Fruit fly (Drosophila melanogaster) whole organism, embryonic: ENCODE measurements around the gene CG43618.

Experiments
- CG10543 ChIP-seq: fragments of 200-800 bp; sonication (Bioruptor generic); optimal IDR thresholded peaks from 3 replicates; lab custom pipeline; 2017; ENCODE audit warnings: missing biosample characterization, mild to moderate bottlenecking, missing genetic modification characterization, moderate library complexity
- CG11456 ChIP-seq: fragments of 200-800 bp; sonication (Bioruptor generic); IDR thresholded peaks from 3 replicates; pipeline ENCODE4 v1.3.6; 2022; ENCODE audit warnings: missing biosample characterization, missing genetic modification characterization
- CG12219 ChIP-seq: fragments of 200-800 bp; sonication (Bioruptor generic); optimal IDR thresholded peaks from 3 replicates; lab custom pipeline; 2018; ENCODE audit warnings: missing biosample characterization, mild to moderate bottlenecking, missing genetic modification characterization
- CG12391 ChIP-seq: fragments of 200-800 bp; sonication (Bioruptor generic); optimal IDR thresholded peaks from 3 replicates; lab custom pipeline; 2018; ENCODE audit warnings: missing biosample characterization, mild to moderate bottlenecking, missing genetic modification characterization, moderate library complexity
- CG12659 ChIP-seq: fragments of 200-800 bp; sonication (Bioruptor generic); optimal IDR thresholded peaks from 3 replicates; lab custom pipeline; 2017; ENCODE audit warnings: mild to moderate bottlenecking, missing biosample characterization, missing genetic modification reagents, missing genetic modification characterization
- CG14710 ChIP-seq: fragments of 200-800 bp; sonication (Bioruptor generic); optimal IDR thresholded peaks from 3 replicates; lab custom pipeline; 2019; ENCODE audit warnings: missing biosample characterization, mild to moderate bottlenecking, missing genetic modification characterization, moderate library complexity
- CG15514 ChIP-seq: fragments of 200-800 bp; sonication (Bioruptor generic); optimal IDR thresholded peaks from 3 replicates; lab custom pipeline; 2017; ENCODE audit warnings: missing biosample characterization, missing genetic modification characterization, mild to moderate bottlenecking, moderate library complexity, missing genetic modification reagents
- CG1603 ChIP-seq: fragments of 200-800 bp; sonication (Bioruptor generic); optimal IDR thresholded peaks from 2 replicates; lab custom pipeline; 2019; ENCODE audit warnings: missing biosample characterization, mild to moderate bottlenecking, missing genetic modification characterization, moderate library complexity
- CG17359 ChIP-seq: fragments of 200-800 bp; sonication (Bioruptor generic); optimal IDR thresholded peaks from 3 replicates; lab custom pipeline; 2018; ENCODE audit warnings: missing biosample characterization, mild to moderate bottlenecking, missing genetic modification characterization, moderate library complexity
- CG2202 ChIP-seq: fragments of 200-800 bp; sonication (Bioruptor generic); optimal IDR thresholded peaks from 2 replicates; lab custom pipeline; 2018; ENCODE audit warnings: missing biosample characterization, mild to moderate bottlenecking, missing genetic modification characterization
- CG2875 ChIP-seq: fragments of 200-800 bp; sonication (Bioruptor generic); optimal IDR thresholded peaks from 2 replicates; lab custom pipeline; 2017; ENCODE audit warnings: missing biosample characterization, mild to moderate bottlenecking, missing genetic modification characterization, missing genetic modification reagents
- CG30020 ChIP-seq: fragments of 200-800 bp; optimal IDR thresholded peaks from 2 replicates; lab custom pipeline; 2019; ENCODE audit warnings: missing biosample characterization, mild to moderate bottlenecking, missing genetic modification characterization, moderate library complexity
- CG5245 ChIP-seq: fragments of 200-800 bp; sonication (Bioruptor generic); optimal IDR thresholded peaks from 3 replicates; lab custom pipeline; 2016; ENCODE audit warnings: missing biosample characterization, missing genetic modification characterization
- CG7271 ChIP-seq: fragments of 200-800 bp; sonication (Bioruptor generic); optimal IDR thresholded peaks from 2 replicates; lab custom pipeline; 2018; ENCODE audit warnings: missing biosample characterization, mild to moderate bottlenecking, missing genetic modification characterization, moderate library complexity
- CG7786 ChIP-seq: fragments of 200-800 bp; sonication (Bioruptor generic); optimal IDR thresholded peaks from 2 replicates; lab custom pipeline; 2016; ENCODE audit warnings: missing biosample characterization, missing genetic modification characterization
- CG9215 ChIP-seq: fragments of 200-800 bp; sonication (Bioruptor generic); IDR thresholded peaks from 2 replicates; pipeline ENCODE4 v1.3.6; 2022; ENCODE audit warnings: missing biosample characterization, missing genetic modification characterization
- CG9817 ChIP-seq: fragments of 200-800 bp; sonication (Bioruptor generic); optimal IDR thresholded peaks from 2 replicates; lab custom pipeline; 2018; ENCODE audit warnings: missing biosample characterization, mild to moderate bottlenecking, missing genetic modification characterization, moderate library complexity
- CTCF ChIP-seq: fragments of 200-800 bp; sonication (Bioruptor generic); optimal IDR thresholded peaks from 2 replicates; lab custom pipeline; 2017; ENCODE audit warnings: missing biosample characterization, mild to moderate bottlenecking, missing genetic modification characterization, moderate library complexity
- D19A ChIP-seq: fragments of 200-800 bp; optimal IDR thresholded peaks from 3 replicates; lab custom pipeline; 2019; ENCODE audit warnings: missing biosample characterization, mild to moderate bottlenecking, missing genetic modification characterization, moderate library complexity
- Dip2 ChIP-seq: fragments of 200-800 bp; sonication (Bioruptor generic); IDR thresholded peaks from 2 replicates; pipeline ENCODE4 v1.3.6; 2022; ENCODE audit warnings: missing biosample characterization, missing genetic modification characterization
- E2f2 ChIP-seq: fragments of 200-800 bp; sonication (Bioruptor generic); IDR thresholded peaks from 2 replicates; pipeline ENCODE4 v1.3.6; 2022; ENCODE audit warnings: missing biosample characterization, missing genetic modification characterization
- Fer1 ChIP-seq: fragments of 200-800 bp; sonication (Bioruptor generic); optimal IDR thresholded peaks from 2 replicates; lab custom pipeline; 2017; ENCODE audit warnings: missing biosample characterization, mild to moderate bottlenecking, missing genetic modification characterization
- Mad ChIP-seq: fragments of 200-800 bp; sonication (Bioruptor generic); optimal IDR thresholded peaks from 2 replicates; lab custom pipeline; 2016; ENCODE audit warnings: missing biosample characterization, missing genetic modification characterization
- Meics ChIP-seq: fragments of 200-800 bp; sonication (Bioruptor generic); optimal IDR thresholded peaks from 2 replicates; lab custom pipeline; 2017; ENCODE audit warnings: missing biosample characterization, mild to moderate bottlenecking, missing genetic modification characterization
- Mes4 ChIP-seq: fragments of 200-800 bp; sonication (Bioruptor generic); optimal IDR thresholded peaks from 2 replicates; lab custom pipeline; 2016; ENCODE audit warnings: missing biosample characterization, missing genetic modification characterization
- NFAT ChIP-seq: fragments of 200-800 bp; sonication (Bioruptor generic); IDR thresholded peaks from 2 replicates; pipeline ENCODE4 v1.3.6; 2022; ENCODE audit warnings: missing biosample characterization, missing genetic modification characterization
- Nf-YC ChIP-seq: fragments of 200-800 bp; optimal IDR thresholded peaks from 3 replicates; lab custom pipeline; 2019; ENCODE audit warnings: missing biosample characterization, mild to moderate bottlenecking, missing genetic modification characterization, moderate library complexity
- PHDP ChIP-seq: fragments of 200-800 bp; sonication (Bioruptor generic); optimal IDR thresholded peaks from 3 replicates; lab custom pipeline; 2018; ENCODE audit warnings: missing biosample characterization, mild to moderate bottlenecking, missing genetic modification characterization, moderate library complexity
- Pdp1 ChIP-seq, 2 experiments: fragments of 200-800 bp; sonication (Bioruptor generic); optimal IDR thresholded peaks; 3 replicates each; lab custom pipeline; 2016; ENCODE audit warnings: missing biosample characterization in 2 of 2, missing genetic modification characterization in 2 of 2, mild to moderate bottlenecking in 1 of 2, moderate library complexity in 1 of 2
- Poxn ChIP-seq: fragments of 200-800 bp; sonication (Bioruptor generic); IDR thresholded peaks from 2 replicates; pipeline ENCODE4 v1.3.6; 2022; ENCODE audit warnings: missing biosample characterization, missing genetic modification characterization
- Ravus ChIP-seq: fragments of 200-800 bp; sonication (Bioruptor generic); IDR thresholded peaks from 2 replicates; pipeline ENCODE4 v1.3.6; 2022; ENCODE audit warnings: missing biosample characterization, missing genetic modification characterization
- amos ChIP-seq: fragments of 200-800 bp; sonication (Bioruptor generic); IDR thresholded peaks from 2 replicates; pipeline ENCODE4 v1.3.6; 2022; ENCODE audit warnings: missing biosample characterization, missing genetic modification characterization; ENCODE audit not compliant: partially characterized antibody
- chn ChIP-seq: fragments of 200-800 bp; sonication (Bioruptor generic); optimal IDR thresholded peaks from 2 replicates; lab custom pipeline; 2016; ENCODE audit warnings: missing biosample characterization, missing genetic modification characterization
- corto ChIP-seq: fragments of 200-800 bp; sonication (Bioruptor generic); optimal IDR thresholded peaks from 2 replicates; lab custom pipeline; 2016; ENCODE audit warnings: missing biosample characterization, mild to moderate bottlenecking, missing genetic modification characterization, moderate library complexity
- insv ChIP-seq, 2 experiments: fragments of 200-800 bp; sonication (Bioruptor generic); optimal IDR thresholded peaks; 3 replicates each; lab custom pipeline; 2016 to 2018; ENCODE audit warnings: missing biosample characterization in 2 of 2, missing genetic modification characterization in 2 of 2
- lbe ChIP-seq: fragments of 200-800 bp; sonication (Bioruptor generic); optimal IDR thresholded peaks from 2 replicates; lab custom pipeline; 2016; ENCODE audit warnings: missing biosample characterization, mild to moderate bottlenecking, missing genetic modification characterization
- lov ChIP-seq, 2 experiments: fragments of 200-800 bp in 1 of 2; fragments of >200 bp in 1 of 2; sonication (Bioruptor generic) in 1 of 2; IDR thresholded peaks in 1 of 2; optimal IDR thresholded peaks in 1 of 2; 2 replicates in 1 of 2; 3 replicates in 1 of 2; pipeline versions ENCODE4 v1.3.6 to Lab custom; 2017 to 2022; ENCODE audit warnings: missing biosample characterization in 1 of 2, missing genetic modification characterization in 1 of 2
- nom ChIP-seq: fragments of 200-800 bp; sonication (Bioruptor generic); optimal IDR thresholded peaks from 2 replicates; lab custom pipeline; 2017; ENCODE audit warnings: missing biosample characterization, missing genetic modification characterization, mild to moderate bottlenecking, moderate library complexity, missing genetic modification reagents
- odd ChIP-seq: fragments of 200-800 bp; sonication (Bioruptor generic); optimal IDR thresholded peaks from 2 replicates; lab custom pipeline; 2017; ENCODE audit warnings: missing biosample characterization, mild to moderate bottlenecking, missing genetic modification characterization
- pho ChIP-seq: fragments of 200-800 bp; sonication (Bioruptor generic); optimal IDR thresholded peaks from 2 replicates; lab custom pipeline; 2016; ENCODE audit warnings: missing biosample characterization, missing genetic modification characterization
- salm ChIP-seq: fragments of 200-800 bp; sonication (Bioruptor generic); optimal IDR thresholded peaks from 2 replicates; lab custom pipeline; 2018; ENCODE audit warnings: missing biosample characterization, mild to moderate bottlenecking, missing genetic modification characterization
- sens-2 ChIP-seq: fragments of 200-800 bp; sonication (Bioruptor generic); IDR thresholded peaks from 2 replicates; pipeline ENCODE4 v1.3.6; 2022; ENCODE audit warnings: missing biosample characterization, missing genetic modification characterization
- unc-4 ChIP-seq: fragments of 200-800 bp; sonication (Bioruptor generic); IDR thresholded peaks from 2 replicates; pipeline ENCODE4 v1.3.6; 2022; ENCODE audit warnings: missing biosample characterization, missing genetic modification characterization; ENCODE audit not compliant: partially characterized antibody
- vvl ChIP-seq: fragments of 200-800 bp; sonication (Bioruptor generic); IDR thresholded peaks from 2 replicates; pipeline ENCODE4 v1.3.6; 2022; ENCODE audit warnings: missing biosample characterization, missing genetic modification characterization
- zf30C ChIP-seq: fragments of 200-800 bp; sonication (Bioruptor generic); optimal IDR thresholded peaks from 3 replicates; lab custom pipeline; 2018; ENCODE audit warnings: missing biosample characterization, mild to moderate bottlenecking, missing genetic modification characterization
- zfh1 ChIP-seq: fragments of 200-800 bp; sonication (Bioruptor generic); IDR thresholded peaks from 3 replicates; pipeline ENCODE4 v1.3.6; 2022; ENCODE audit warnings: missing biosample characterization, missing genetic modification characterization

Gene CG43618

dm6 chr3R:8007595-8008255, 41.2 kb upstream of the CG43618 start, which contains the start of gene CG2767 (continued):
- TF ChIP-seq chn (GFP tag; lab: Kevin White, UChicago): peak; percentile 59
- TF ChIP-seq nom (GFP tag; lab: Kevin White, UChicago): peak; percentile 77
- TF ChIP-seq amos (GFP tag; lab: Robert Waterston, UW): peak; percentile 10; the same call in 1 of the 2 replicates
- TF ChIP-seq Pdp1 (GFP tag; optimal IDR thresholded peaks at IDR 0.05; lab: Kevin White, UChicago): peak in 1 of 2 experiments; percentile 53
- no peak for TF ChIP-seq PHDP (tag; lab: Kevin White, UChicago)
- TF ChIP-seq E2f2 (GFP tag; lab: Robert Waterston, UW): peak; percentile 86
- TF ChIP-seq Meics (GFP tag; lab: Kevin White, UChicago): no peak
- peak; percentile 78 for TF ChIP-seq Nf-YC (tag; lab: Kevin White, UChicago)
- peak; percentile 27 for TF ChIP-seq lbe (GFP tag; lab: Kevin White, UChicago)
- peak in 1 of 2 experiments; percentile 5 for TF ChIP-seq insv (GFP tag; optimal IDR thresholded peaks at IDR 0.05; lab: Kevin White, UChicago)
- peak; percentile 15 for TF ChIP-seq CG12659 (GFP tag; lab: Kevin White, UChicago)
- TF ChIP-seq corto (GFP tag; lab: Kevin White, UChicago): no peak

dm6 chr3R:8009080-8009620, 39.8 kb upstream of the CG43618 start, which contains the start of the genes CG11052 and CG3223:
CG11052 (minus strand) TSS chr3R:8009297.
CG3223 (plus strand) TSS chr3R:8009400.
- TF ChIP-seq Mad (no peak), CG1603 (tag; lab: Kevin White, UChicago) (peak; percentile 48), CG9215 (GFP tag; lab: Robert Waterston, UW) (no peak), CG11456 (GFP tag; lab: Robert Waterston, UW) (no peak), Fer1 (peak; percentile 44), insv (GFP tag; optimal IDR thresholded peaks at IDR 0.05; lab: Kevin White, UChicago) (no peak), Poxn (GFP tag; lab: Robert Waterston, UW) (no peak), CG17359 (tag; lab: Kevin White, UChicago) (no peak), Ravus (GFP tag; lab: Robert Waterston, UW) (no peak), vvl (peak; percentile 51), NFAT (GFP tag; lab: Robert Waterston, UW) (no peak; the same call in 1 of the 2 replicates), CG5245 (GFP tag; lab: Kevin White, UChicago) (no peak), D19A (tag; lab: Kevin White, UChicago) (peak; percentile 64), Meics (GFP tag; lab: Kevin White, UChicago) (peak; percentile 45), Mes4 (GFP tag; lab: Kevin White, UChicago) (no peak), CG14710 (tag; lab: Kevin White, UChicago) (peak; percentile 45), CG7786 (peak; percentile 12), CG9817 (tag; lab: Kevin White, UChicago) (no peak), odd (GFP tag; lab: Kevin White, UChicago) (no peak), Dip2 (no peak), CG15514 (GFP tag; lab: Kevin White, UChicago) (peak; percentile 99), CTCF (GFP tag; lab: Kevin White, UChicago) (peak; percentile 20), CG2875 (no peak), CG2202 (tag; lab: Kevin White, UChicago) (no peak), CG7271 (no peak), lov (optimal IDR thresholded peaks at IDR 0.05; lab: Kevin White, UChicago) (no peak), lov (GFP tag; IDR thresholded peaks at IDR 0.05; lab: Robert Waterston, UW) (no peak), CG12219 (GFP tag; lab: Kevin White, UChicago) (no peak), CG30020 (tag; lab: Kevin White, UChicago) (peak; percentile 85), CG12391 (tag; lab: Kevin White, UChicago) (peak; percentile 36), unc-4 (GFP tag; lab: Robert Waterston, UW) (peak; percentile 39; the same call in 1 of the 2 replicates), CG10543 (GFP tag; lab: Kevin White, UChicago) (peak; percentile 6), pho (peak; percentile 29), Nf-YC (tag; lab: Kevin White, UChicago) (peak; percentile 70), zf30C (GFP tag; lab: Kevin White, UChicago) (no peak), salm (tag; lab: Kevin White, UChicago) (peak; percentile 11), zfh1 (GFP tag; lab: Robert Waterston, UW) (0 out of 3 replicates have a peak, but pooled peaks have one; percentile 27), sens-2 (GFP tag; lab: Robert Waterston, UW) (no peak)
